Fruit fly (Drosophila melanogaster): ENCODE measurements around the gene CG32425.

dm6 chr3L:20533409-20533808, 36.3 kb downstream of the CG32425 start, which contains the start of gene CG13250:
- TF ChIP-seq Pif1A (GFP tag; optimal IDR thresholded peaks at IDR 0.05) (no peak), EcR (GFP tag; optimal IDR thresholded peaks at IDR 0.05) (no peak), CG9948 (tag; optimal IDR thresholded peaks at IDR 0.05) (no peak)
